Fruit fly (Drosophila melanogaster) whole organism, embryonic: Measurements from ENCODE around the gene mRpL55.

Source experiments
- CG30020 ChIP-seq: fragments of 200-800 bp; optimal IDR thresholded peaks from 2 replicates; lab custom pipeline; 2019; ENCODE audit warnings: missing biosample characterization, mild to moderate bottlenecking, missing genetic modification characterization, moderate library complexity
- fd96Cb ChIP-seq: fragments of 200-800 bp; sonication (Bioruptor generic); optimal IDR thresholded peaks from 2 replicates; lab custom pipeline; 2018; ENCODE audit warnings: missing biosample characterization, mild to moderate bottlenecking, missing genetic modification characterization, moderate library complexity
- pnt ChIP-seq: fragments of 200-800 bp; sonication (Bioruptor generic); optimal IDR thresholded peaks from 3 replicates; lab custom pipeline; 2016; ENCODE audit warnings: missing biosample characterization, missing genetic modification characterization

DNA sequence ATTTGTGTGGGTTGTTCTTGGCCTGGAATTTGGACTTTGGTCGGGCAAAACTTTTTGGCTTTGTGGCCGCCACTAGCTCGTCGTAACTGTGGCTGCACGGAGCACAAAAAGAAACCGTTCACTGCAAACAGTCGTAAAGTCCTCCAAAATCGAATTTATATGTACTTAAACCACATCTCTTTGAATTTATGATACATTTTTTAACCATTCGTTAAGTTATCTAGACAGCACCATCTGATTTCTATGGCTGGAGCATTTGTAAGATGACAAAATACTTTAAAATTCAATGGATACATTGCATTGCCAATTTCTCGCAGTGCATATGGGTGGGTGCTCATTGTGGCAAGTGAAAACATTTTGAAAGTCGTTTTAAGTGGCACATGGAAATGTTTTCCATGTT is 9.4 kb upstream of the mRpL55 start:
- no peak for TF ChIP-seq fd96Cb
- no peak for TF ChIP-seq CG30020 (tag; lab: Kevin White, UChicago)
- TF ChIP-seq pnt (GFP tag; lab: Kevin White, UChicago): no peak
